Worm (Caenorhabditis elegans) whole organism, late embryonic: ENCODE measurements around the gene nhr-252.

Experiments used
- F13H6.1 ChIP-seq: sonication (generic microtip); optimal IDR thresholded peaks from 2 replicates; lab custom pipeline; 2016; ENCODE audit warnings: missing genetic modification characterization, missing compliant biosample characterization
- ceh-22 ChIP-seq: sonication (generic microtip); optimal IDR thresholded peaks from 2 replicates; lab custom pipeline; 2017; ENCODE audit warnings: missing biosample characterization, missing genetic modification characterization
- ceh-30 ChIP-seq: fragments of 150-350 bp; optimal IDR thresholded peaks from 2 replicates; lab custom pipeline; 2014; ENCODE audit warnings: missing biosample characterization, missing genetic modification characterization
- ceh-34 ChIP-seq: sonication (generic microtip); optimal IDR thresholded peaks from 2 replicates; lab custom pipeline; 2016; ENCODE audit warnings: mild to moderate bottlenecking, missing genetic modification characterization, missing compliant biosample characterization
- nhr-232 ChIP-seq: sonication (generic microtip); optimal IDR thresholded peaks from 2 replicates; lab custom pipeline; 2016; ENCODE audit warnings: missing genetic modification characterization, missing compliant biosample characterization
- sox-4 ChIP-seq: sonication (generic microtip); optimal IDR thresholded peaks from 2 replicates; lab custom pipeline; 2017; ENCODE audit warnings: mild to moderate bottlenecking, missing genetic modification characterization, inconsistent platforms, missing compliant biosample characterization
- tbx-7 ChIP-seq: sonication (generic microtip); optimal IDR thresholded peaks from 2 replicates; lab custom pipeline; 2016; ENCODE audit warnings: missing genotype, missing genetic modification characterization, missing compliant biosample characterization
- ztf-16 ChIP-seq: sonication (generic microtip); optimal IDR thresholded peaks from 2 replicates; lab custom pipeline; 2017; ENCODE audit warnings: missing genetic modification characterization, missing compliant biosample characterization

- TF ChIP-seq ztf-16: no peak
- TF ChIP-seq sox-4: no peak
- no peak for TF ChIP-seq F13H6.1 (tag; lab: Kevin White, UChicago)
- TF ChIP-seq nhr-232 (tag; lab: Kevin White, UChicago): no peak
- TF ChIP-seq ceh-22 (tag; lab: Kevin White, UChicago): no peak
- TF ChIP-seq tbx-7 (tag; lab: Kevin White, UChicago): no peak
- no peak for TF ChIP-seq ceh-34 (tag; lab: Kevin White, UChicago)
- TF ChIP-seq ceh-30 (tag; lab: Kevin White, UChicago): no peak
Observed at ce11 chrV:360068-360467, 44.4 kb upstream of the nhr-252 start.
